Worm (Caenorhabditis elegans) whole organism, L2 larva: ENCODE results near the gene srd-12.

Experiments used
- ZK546.5 ChIP-seq: sonication (generic microtip); optimal IDR thresholded peaks from 2 replicates; lab custom pipeline; 2017; ENCODE audit warnings: missing biosample characterization, missing genetic modification characterization
- ama-1 ChIP-seq: fragments of 150-350 bp; optimal IDR thresholded peaks from 2 replicates; lab custom pipeline; 2018; ENCODE audit warnings: inconsistent platforms
- dmd-4 ChIP-seq: sonication (generic microtip); optimal IDR thresholded peaks from 2 replicates; lab custom pipeline; 2017; ENCODE audit warnings: missing biosample characterization, missing genetic modification characterization
- lin-13 ChIP-seq: fragments of 150-350 bp; optimal IDR thresholded peaks from 2 replicates; lab custom pipeline; 2014; ENCODE audit warnings: missing biosample characterization, missing genetic modification reagents, missing genetic modification characterization
- mab-5 ChIP-seq: fragments of 150-350 bp; optimal IDR thresholded peaks from 2 replicates; lab custom pipeline; 2014; ENCODE audit warnings: missing biosample characterization, missing genetic modification characterization
- mdl-1 ChIP-seq, 2 experiments: fragments of 150-350 bp in 1 of 2; sonication (generic microtip) in 1 of 2; optimal IDR thresholded peaks; 2 replicates each; lab custom pipeline; 2017; ENCODE audit warnings: missing biosample characterization in 2 of 2, missing genetic modification characterization in 2 of 2
- nhr-10 ChIP-seq: sonication (generic microtip); optimal IDR thresholded peaks from 2 replicates; lab custom pipeline; 2017; ENCODE audit warnings: missing biosample characterization, missing genetic modification characterization
- nhr-25 ChIP-seq: fragments of 150-350 bp; sonication (generic microtip); optimal IDR thresholded peaks from 3 replicates; lab custom pipeline; 2014; ENCODE audit warnings: missing biosample characterization, missing genetic modification characterization
- skn-1 ChIP-seq: sonication (generic microtip); optimal IDR thresholded peaks from 2 replicates; lab custom pipeline; 2017; ENCODE audit warnings: missing biosample characterization, missing genetic modification characterization
- snpc-4 ChIP-seq: fragments of 150-350 bp; optimal IDR thresholded peaks from 2 replicates; lab custom pipeline; 2014; ENCODE audit warnings: missing biosample characterization, missing genetic modification characterization
- unc-62 ChIP-seq: fragments of 150-350 bp; optimal IDR thresholded peaks from 2 replicates; lab custom pipeline; 2014; ENCODE audit warnings: missing biosample characterization, missing genetic modification reagents, missing genetic modification characterization

- TF ChIP-seq unc-62 (no peak), mab-5 (no peak), snpc-4 (tag; lab: Kevin White, UChicago) (no peak), mdl-1 (tag; optimal IDR thresholded peaks at IDR 0.05; lab: Kevin White, UChicago) (no peak), nhr-25 (tag; lab: Kevin White, UChicago) (no peak), ZK546.5 (tag; lab: Kevin White, UChicago) (no peak), dmd-4 (tag; lab: Kevin White, UChicago) (no peak), nhr-10 (no peak), lin-13 (GFP tag; lab: Kevin White, UChicago) (no peak), ama-1 (lab: Kevin White, UChicago) (no peak), skn-1 (no peak)
Observed at ce11 chrIV:5605225-5605624, 24.8 kb downstream of the srd-12 start.
